Fruit fly (Drosophila melanogaster) whole organism, embryonic: ENCODE measurements around the gene E2f1.

ENCODE experiments used
- BtbVII ChIP-seq: fragments of 200-800 bp; sonication (Bioruptor generic); optimal IDR thresholded peaks from 3 replicates; lab custom pipeline; 2017; ENCODE audit warnings: missing biosample characterization, mild to moderate bottlenecking, missing genetic modification characterization
- CG11504 ChIP-seq: fragments of 200-800 bp; sonication (Bioruptor generic); optimal IDR thresholded peaks from 3 replicates; lab custom pipeline; 2019; ENCODE audit warnings: missing biosample characterization, mild to moderate bottlenecking, missing genetic modification characterization, moderate library complexity
- CG16815 ChIP-seq: fragments of 200-800 bp; sonication (Bioruptor generic); optimal IDR thresholded peaks from 3 replicates; lab custom pipeline; 2017; ENCODE audit warnings: missing biosample characterization, mild to moderate bottlenecking, missing genetic modification characterization
- CG31365 ChIP-seq: fragments of 200-800 bp; sonication (Bioruptor generic); optimal IDR thresholded peaks from 2 replicates; lab custom pipeline; 2018; ENCODE audit warnings: missing biosample characterization, mild to moderate bottlenecking, missing genetic modification characterization
- CG33557 ChIP-seq: fragments of 200-800 bp; sonication (Bioruptor generic); optimal IDR thresholded peaks from 2 replicates; lab custom pipeline; 2019; ENCODE audit warnings: missing biosample characterization, mild to moderate bottlenecking, missing genetic modification characterization, moderate library complexity
- CG42726 ChIP-seq: fragments of 200-800 bp; sonication (Bioruptor generic); IDR thresholded peaks from 2 replicates; pipeline ENCODE4 v1.3.6; 2022; ENCODE audit warnings: missing biosample characterization, missing genetic modification characterization; ENCODE audit not compliant: partially characterized antibody
- CG4282 ChIP-seq: fragments of 200-800 bp; sonication (Bioruptor generic); optimal IDR thresholded peaks from 2 replicates; lab custom pipeline; 2016; ENCODE audit warnings: missing biosample characterization, missing genetic modification characterization
- CG6683 ChIP-seq: fragments of 200-800 bp; sonication (Bioruptor generic); optimal IDR thresholded peaks from 2 replicates; lab custom pipeline; 2017; ENCODE audit warnings: missing biosample characterization, mild to moderate bottlenecking, missing genetic modification characterization, missing genetic modification reagents
- CG6689 ChIP-seq: fragments of 200-800 bp; sonication (Bioruptor generic); IDR thresholded peaks from 2 replicates; pipeline ENCODE4 v1.3.6; 2022; ENCODE audit warnings: missing biosample characterization, missing genetic modification characterization
- CG7786 ChIP-seq: fragments of 200-800 bp; sonication (Bioruptor generic); optimal IDR thresholded peaks from 2 replicates; lab custom pipeline; 2016; ENCODE audit warnings: missing biosample characterization, missing genetic modification characterization
- CG8765 ChIP-seq: fragments of 200-800 bp; sonication (Bioruptor generic); IDR thresholded peaks from 2 replicates; pipeline ENCODE4 v1.3.6; 2022; ENCODE audit warnings: missing biosample characterization, missing genetic modification characterization
- CHES-1-like ChIP-seq: fragments of 200-800 bp; sonication (Bioruptor generic); optimal IDR thresholded peaks from 2 replicates; lab custom pipeline; 2016; ENCODE audit warnings: missing biosample characterization, missing genetic modification characterization
- Chrac-16 ChIP-seq: fragments of 200-800 bp; sonication (Bioruptor generic); optimal IDR thresholded peaks from 3 replicates; lab custom pipeline; 2016; ENCODE audit warnings: missing biosample characterization, missing genetic modification characterization
- CoRest ChIP-seq: fragments of 200-800 bp; sonication (Bioruptor generic); optimal IDR thresholded peaks from 3 replicates; lab custom pipeline; 2018; ENCODE audit warnings: missing biosample characterization, mild to moderate bottlenecking, missing genetic modification characterization, moderate library complexity
- GATAe ChIP-seq: fragments of 200-800 bp; sonication (Bioruptor generic); conservative IDR thresholded peaks from 2 replicates; pipeline ENCODE4 v1.3.6; 2022; ENCODE audit warnings: missing biosample characterization, missing genetic modification characterization
- Hey ChIP-seq: fragments of 200-800 bp; sonication (Bioruptor generic); optimal IDR thresholded peaks from 3 replicates; lab custom pipeline; 2018; ENCODE audit warnings: missing biosample characterization, mild to moderate bottlenecking, missing genetic modification characterization
- HmgD ChIP-seq: fragments of 200-800 bp; sonication (Bioruptor generic); optimal IDR thresholded peaks from 3 replicates; lab custom pipeline; 2016; ENCODE audit warnings: missing biosample characterization, missing genetic modification characterization
- NK7.1 ChIP-seq: fragments of 200-800 bp; sonication (Bioruptor generic); optimal IDR thresholded peaks from 3 replicates; lab custom pipeline; 2016; ENCODE audit warnings: missing biosample characterization, missing genetic modification characterization
- Neu2 ChIP-seq: fragments of 200-800 bp; sonication (Bioruptor generic); optimal IDR thresholded peaks from 3 replicates; lab custom pipeline; 2016; ENCODE audit warnings: missing biosample characterization, missing genetic modification characterization, borderline replicate concordance
- Opbp ChIP-seq: fragments of 200-800 bp; sonication (Bioruptor generic); IDR thresholded peaks from 3 replicates; pipeline ENCODE4 v1.3.6; 2022; ENCODE audit warnings: missing biosample characterization, missing genetic modification characterization; ENCODE audit not compliant: partially characterized antibody
- Optix ChIP-seq: fragments of 200-800 bp; sonication (Bioruptor generic); IDR thresholded peaks from 3 replicates; pipeline ENCODE4 v1.3.6; 2022; ENCODE audit warnings: missing biosample characterization, missing genetic modification characterization
- Sin3A ChIP-seq: fragments of >200 bp; optimal IDR thresholded peaks from 2 replicates; lab custom pipeline; 2018
- Sry-β ChIP-seq: fragments of 200-800 bp; sonication (Bioruptor generic); optimal IDR thresholded peaks from 2 replicates; lab custom pipeline; 2018; ENCODE audit warnings: missing biosample characterization, mild to moderate bottlenecking, missing genetic modification characterization, moderate library complexity
- Usf ChIP-seq: fragments of 200-800 bp; sonication (Bioruptor generic); optimal IDR thresholded peaks from 2 replicates; lab custom pipeline; 2017; ENCODE audit warnings: missing genotype, missing biosample characterization, missing genetic modification characterization
- ac ChIP-seq: fragments of 200-800 bp; sonication (Bioruptor generic); optimal IDR thresholded peaks from 3 replicates; lab custom pipeline; 2017; ENCODE audit warnings: missing biosample characterization, mild to moderate bottlenecking, missing genetic modification characterization
- ato ChIP-seq: fragments of 200-800 bp; sonication (Bioruptor generic); IDR thresholded peaks from 2 replicates; pipeline ENCODE4 v1.3.6; 2022; ENCODE audit warnings: missing biosample characterization, missing genetic modification characterization; ENCODE audit not compliant: partially characterized antibody
- bowl ChIP-seq: fragments of 200-800 bp; sonication (Bioruptor generic); IDR thresholded peaks from 2 replicates; pipeline ENCODE4 v1.3.6; 2022; ENCODE audit warnings: missing biosample characterization, missing genetic modification characterization
- bsh ChIP-seq, 2 experiments: fragments of 200-800 bp; sonication (Bioruptor generic); optimal IDR thresholded peaks; 2 replicates each; lab custom pipeline; 2017 to 2018; ENCODE audit warnings: mild to moderate bottlenecking in 2 of 2, missing biosample characterization in 2 of 2, missing genetic modification characterization in 2 of 2, moderate library complexity in 1 of 2
- btn ChIP-seq: fragments of 200-800 bp; sonication (Bioruptor generic); optimal IDR thresholded peaks from 2 replicates; lab custom pipeline; 2016; ENCODE audit warnings: missing biosample characterization, missing genetic modification characterization
- croc ChIP-seq: fragments of 200-800 bp; sonication (Bioruptor generic); conservative IDR thresholded peaks from 3 replicates; pipeline ENCODE4 v1.3.6; 2022; ENCODE audit warnings: missing biosample characterization, missing genetic modification characterization
- disco-r ChIP-seq: fragments of 200-800 bp; sonication (Bioruptor generic); optimal IDR thresholded peaks from 2 replicates; lab custom pipeline; 2016; ENCODE audit warnings: missing biosample characterization, missing genetic modification characterization
- gcm ChIP-seq: fragments of 200-800 bp; sonication (Bioruptor generic); optimal IDR thresholded peaks from 2 replicates; lab custom pipeline; 2019; ENCODE audit warnings: missing biosample characterization, mild to moderate bottlenecking, missing genetic modification characterization, moderate library complexity
- gsb-n ChIP-seq: fragments of 200-800 bp; sonication (Bioruptor generic); optimal IDR thresholded peaks from 3 replicates; lab custom pipeline; 2018; ENCODE audit warnings: missing biosample characterization, mild to moderate bottlenecking, missing genetic modification characterization
- ham ChIP-seq: fragments of 200-800 bp; sonication (Bioruptor generic); IDR thresholded peaks from 2 replicates; pipeline ENCODE4 v1.3.6; 2022; ENCODE audit warnings: missing biosample characterization, missing genetic modification characterization
- hkb ChIP-seq, 2 experiments: fragments of 200-800 bp in 1 of 2; fragments of >200 bp in 1 of 2; sonication (Bioruptor generic) in 1 of 2; IDR thresholded peaks in 1 of 2; optimal IDR thresholded peaks in 1 of 2; 2 replicates each; pipeline versions ENCODE4 v1.3.6 to Lab custom; 2017 to 2022; ENCODE audit warnings: missing biosample characterization in 1 of 2, missing genetic modification characterization in 1 of 2
- ind ChIP-seq: fragments of 200-800 bp; sonication (Bioruptor generic); optimal IDR thresholded peaks from 3 replicates; lab custom pipeline; 2016; ENCODE audit warnings: missing biosample characterization, missing genetic modification characterization
- inv ChIP-seq: fragments of 200-800 bp; sonication (Bioruptor generic); IDR thresholded peaks from 2 replicates; pipeline ENCODE4 v1.3.6; 2022; ENCODE audit warnings: missing biosample characterization, missing genetic modification characterization; ENCODE audit not compliant: partially characterized antibody
- mld ChIP-seq: fragments of 200-800 bp; sonication (Bioruptor generic); IDR thresholded peaks from 3 replicates; pipeline ENCODE4 v1.3.6; 2022; ENCODE audit warnings: missing biosample characterization, missing genetic modification characterization; ENCODE audit not compliant: partially characterized antibody
- nau ChIP-seq: fragments of 200-800 bp; sonication (Bioruptor generic); optimal IDR thresholded peaks from 3 replicates; lab custom pipeline; 2017; ENCODE audit warnings: missing biosample characterization, mild to moderate bottlenecking, missing genetic modification characterization, missing genetic modification reagents
- pfk ChIP-seq: fragments of 200-800 bp; sonication (Bioruptor generic); optimal IDR thresholded peaks from 2 replicates; lab custom pipeline; 2018; ENCODE audit warnings: missing biosample characterization, mild to moderate bottlenecking, missing genetic modification characterization, moderate library complexity
- prd ChIP-seq, 3 experiments: fragments of >200 bp in 2 of 3; fragments of 200-800 bp in 1 of 3; sonication (Bioruptor generic) in 1 of 3; optimal IDR thresholded peaks in 2 of 3; IDR thresholded peaks in 1 of 3; 2 replicates in 2 of 3; 3 replicates in 1 of 3; pipeline versions ENCODE4 v1.3.6 to Lab custom; 2017 to 2022; ENCODE audit warnings: missing biosample characterization in 1 of 3, missing genetic modification characterization in 1 of 3
- sima ChIP-seq: fragments of 200-800 bp; sonication (Bioruptor generic); optimal IDR thresholded peaks from 2 replicates; lab custom pipeline; 2016; ENCODE audit warnings: missing biosample characterization, missing genetic modification characterization
- slbo ChIP-seq: fragments of 200-800 bp; sonication (Bioruptor generic); IDR thresholded peaks from 2 replicates; pipeline ENCODE4 v1.3.6; 2022; ENCODE audit warnings: missing biosample characterization, missing genetic modification characterization
- so ChIP-seq: fragments of 200-800 bp; sonication (Bioruptor generic); IDR thresholded peaks from 3 replicates; pipeline ENCODE4 v1.3.6; 2022; ENCODE audit warnings: missing biosample characterization, missing genetic modification characterization
- tll ChIP-seq, 2 experiments: fragments of 200-800 bp in 1 of 2; fragments of >200 bp in 1 of 2; sonication (Bioruptor generic) in 1 of 2; optimal IDR thresholded peaks; 2 replicates each; lab custom pipeline; 2017 to 2019; ENCODE audit warnings: missing biosample characterization in 2 of 2, missing genetic modification characterization in 2 of 2, mild to moderate bottlenecking in 1 of 2, moderate library complexity in 1 of 2
- toy ChIP-seq: fragments of 200-800 bp; sonication (Bioruptor generic); IDR thresholded peaks from 2 replicates; pipeline ENCODE4 v1.3.6; 2022; ENCODE audit warnings: missing biosample characterization, missing genetic modification characterization
- wdn ChIP-seq: fragments of 200-800 bp; sonication (Bioruptor generic); IDR thresholded peaks from 2 replicates; pipeline ENCODE4 v1.3.6; 2022; ENCODE audit warnings: missing biosample characterization, missing genetic modification characterization

The E2f1 gene

DNA sequence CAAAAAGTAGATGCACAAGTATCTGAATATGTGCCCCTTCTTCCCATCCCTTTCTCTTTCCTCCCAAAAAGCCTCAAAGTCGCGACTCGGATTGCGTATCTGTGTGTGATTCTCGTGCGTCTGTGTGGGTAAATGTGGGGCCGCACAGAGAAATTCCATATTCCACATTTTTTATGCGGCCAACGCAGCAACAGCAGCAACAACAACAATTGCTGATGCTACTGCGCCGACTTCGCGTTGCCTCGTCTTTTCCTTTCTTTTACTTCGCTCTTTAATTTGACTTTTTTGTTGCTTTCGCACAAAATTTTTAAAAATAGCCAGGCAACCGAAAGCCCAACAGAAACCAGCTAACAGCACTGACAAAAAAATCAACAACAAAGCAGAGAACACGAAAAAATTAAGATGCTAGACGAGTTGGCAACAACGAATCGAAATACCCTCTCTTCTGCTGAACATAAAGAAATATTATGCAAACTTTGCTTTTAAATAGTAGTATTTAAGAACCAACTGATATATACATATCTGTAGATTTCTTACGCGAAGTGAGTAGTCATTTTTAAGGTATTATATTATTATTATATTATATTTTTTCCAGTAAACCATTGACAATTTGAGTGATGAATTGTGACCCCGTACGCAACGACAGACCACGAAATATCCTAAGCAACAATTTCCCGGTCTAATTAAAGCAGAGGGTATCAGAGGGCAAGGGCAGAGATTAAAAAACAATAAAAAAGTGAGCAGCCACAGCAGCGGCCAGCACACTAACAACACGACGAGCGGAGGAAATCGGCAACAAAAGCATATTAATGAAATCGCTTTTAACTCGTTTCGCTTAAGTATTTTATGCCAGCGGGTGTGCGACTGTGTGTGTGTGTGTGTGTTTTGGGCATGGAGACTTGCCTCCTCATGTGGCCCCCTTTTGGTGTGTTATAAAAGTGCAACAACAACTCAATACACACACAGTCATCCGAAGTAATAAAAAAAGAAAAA, 3.9 kb downstream of the E2f1 start (continued):
- TF ChIP-seq Hey (no peak), CG7786 (no peak), Sry-β (GFP tag; lab: Kevin White, UChicago) (no peak), CHES-1-like (no peak), mld (GFP tag; lab: Robert Waterston, UW) (no peak), Sin3A (lab: Kevin White, UChicago) (no peak), gcm (GFP tag; lab: Kevin White, UChicago) (peak; percentile 29), prd (optimal IDR thresholded peaks at IDR 0.05; lab: Kevin White, UChicago) (no peak), prd (GFP tag; IDR thresholded peaks at IDR 0.05; lab: Robert Waterston, UW) (peak; percentile 58; the same call in 2 of the 3 replicates), CG8765 (GFP tag; lab: Robert Waterston, UW) (no peak), Opbp (0 out of 3 replicates have a peak, but pooled peaks have one; percentile 24), CG16815 (no peak), CG11504 (tag; lab: Kevin White, UChicago) (peak; percentile 83), NK7.1 (GFP tag; lab: Kevin White, UChicago) (no peak), so (no peak; the same call in 2 of the 3 replicates), Optix (GFP tag; lab: Robert Waterston, UW) (no peak), btn (GFP tag; lab: Kevin White, UChicago) (no peak), CG42726 (no peak), bsh (GFP tag; optimal IDR thresholded peaks at IDR 0.05; lab: Kevin White, UChicago) (peak; percentile 0 to 57), ac (GFP tag; lab: Kevin White, UChicago) (no peak), CoRest (peak; percentile 75), Neu2 (no peak), hkb (optimal IDR thresholded peaks at IDR 0.05; lab: Kevin White, UChicago) (no peak), hkb (GFP tag; IDR thresholded peaks at IDR 0.05; lab: Robert Waterston, UW) (peak; percentile 42), wdn (no peak), inv (GFP tag; lab: Robert Waterston, UW) (no peak), croc (GFP tag; lab: Robert Waterston, UW) (peak; percentile 26; the same call in 2 of the 3 replicates), CG6683 (GFP tag; lab: Kevin White, UChicago) (peak; percentile 20), ham (no peak), ind (GFP tag; lab: Kevin White, UChicago) (peak; percentile 70), Usf (GFP tag; lab: Kevin White, UChicago) (no peak), disco-r (GFP tag; lab: Kevin White, UChicago) (no peak), CG31365 (tag; lab: Kevin White, UChicago) (no peak), CG4282 (GFP tag; lab: Kevin White, UChicago) (peak; percentile 35), toy (no peak), nau (GFP tag; lab: Kevin White, UChicago) (peak; percentile 10), BtbVII (peak; percentile 7), gsb-n (tag; lab: Kevin White, UChicago) (peak; percentile 33), GATAe (no peak), CG6689 (GFP tag; lab: Robert Waterston, UW) (peak; percentile 63), tll (GFP tag; optimal IDR thresholded peaks at IDR 0.05; lab: Kevin White, UChicago) (no peak), slbo (peak; percentile 31; the same call in 1 of the 2 replicates), CG33557 (no peak), ato (no peak), pfk (GFP tag; lab: Kevin White, UChicago) (no peak), sima (GFP tag; lab: Kevin White, UChicago) (no peak), bowl (GFP tag; lab: Robert Waterston, UW) (no peak), HmgD (GFP tag; lab: Kevin White, UChicago) (no peak), Chrac-16 (peak; percentile 7)
